Fruit fly (Drosophila melanogaster): ENCODE data around the gene Sh.

Sh gene

DNA sequence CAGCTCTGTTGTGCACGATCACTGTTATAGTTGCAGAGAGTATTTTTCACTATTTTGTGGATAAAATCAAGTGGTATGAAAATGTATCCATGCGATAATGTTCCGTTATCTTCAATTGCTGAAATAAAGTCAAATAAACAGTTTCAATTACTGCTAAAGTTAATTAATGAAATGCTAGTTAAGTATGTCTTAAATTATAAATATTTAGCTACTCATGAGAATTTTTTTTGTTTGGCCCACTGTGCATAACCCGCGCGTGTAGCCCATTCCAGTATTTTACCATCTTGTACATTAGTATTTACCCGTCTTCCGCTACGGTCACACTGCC is 22.4 kb upstream of the Sh start, which contains the start of gene Ada3 (continued):
- TF ChIP-seq PHDP (tag; optimal IDR thresholded peaks at IDR 0.05) (peak; percentile 65), Stat92E (GFP tag; optimal IDR thresholded peaks at IDR 0.05) (no peak), CG1529 (GFP tag; optimal IDR thresholded peaks at IDR 0.05) (peak; percentile 65), Deaf1 (tag; optimal IDR thresholded peaks at IDR 0.05) (peak; percentile 48), CG9932 (GFP tag; IDR thresholded peaks at IDR 0.05) (peak; percentile 85), pan (optimal IDR thresholded peaks at IDR 0.05) (no peak), pan (GFP tag; optimal IDR thresholded peaks at IDR 0.05 in 1 of 2, IDR thresholded peaks at IDR 0.05 in 1 of 2) (peak in 1 of 2 experiments; percentile 82), Dip2 (GFP tag; IDR thresholded peaks at IDR 0.05) (no peak), pum (GFP tag; optimal IDR thresholded peaks at IDR 0.05) (peak; percentile 71), Dfd (GFP tag; optimal IDR thresholded peaks at IDR 0.05) (peak in 1 of 2 experiments; percentile 23), CG7372 (GFP tag; IDR thresholded peaks at IDR 0.05) (peak; percentile 56; the same call in 1 of the 2 replicates), Ptx1 (GFP tag; IDR thresholded peaks at IDR 0.05) (peak; percentile 75), CG9817 (tag; optimal IDR thresholded peaks at IDR 0.05) (peak; percentile 77), ind (GFP tag; optimal IDR thresholded peaks at IDR 0.05) (peak; percentile 82), org-1 (GFP tag; optimal IDR thresholded peaks at IDR 0.05) (peak; percentile 53), fd3F (GFP tag; optimal IDR thresholded peaks at IDR 0.05) (peak; percentile 46), dmrt99B (tag; optimal IDR thresholded peaks at IDR 0.05) (peak; percentile 67), zfh1 (GFP tag; IDR thresholded peaks at IDR 0.05) (peak; percentile 66; the same call in 2 of the 3 replicates), CG6272 (GFP tag; IDR thresholded peaks at IDR 0.05) (peak; percentile 42), gem (tag; optimal IDR thresholded peaks at IDR 0.05) (peak; percentile 85), slbo (GFP tag; IDR thresholded peaks at IDR 0.05) (peak; percentile 76), CG9797 (GFP tag; optimal IDR thresholded peaks at IDR 0.05) (peak; percentile 74), CG17186 (GFP tag; optimal IDR thresholded peaks at IDR 0.05) (peak; percentile 90), CG4617 (GFP tag; optimal IDR thresholded peaks at IDR 0.05; ENCODE audit: borderline replicate concordance) (peak; percentile 79), CG4282 (GFP tag; optimal IDR thresholded peaks at IDR 0.05) (peak; percentile 85), CG15479 (GFP tag; optimal IDR thresholded peaks at IDR 0.05) (no peak), ase (GFP tag; IDR thresholded peaks at IDR 0.05) (0 out of 3 replicates have a peak, but pooled peaks have one; percentile 26), CG3838 (GFP tag; optimal IDR thresholded peaks at IDR 0.05) (peak; percentile 6), CG13123 (GFP tag; optimal IDR thresholded peaks at IDR 0.05) (peak; percentile 34), CG8290 (GFP tag; optimal IDR thresholded peaks at IDR 0.05) (peak; percentile 42), CG8290 (tag; optimal IDR thresholded peaks at IDR 0.05) (peak; percentile 58 to 66), Nf-YC (tag; optimal IDR thresholded peaks at IDR 0.05) (peak; percentile 68), ab (GFP tag; optimal IDR thresholded peaks at IDR 0.05) (peak; percentile 22), CG2120 (GFP tag; optimal IDR thresholded peaks at IDR 0.05) (peak; percentile 90), CkIIα-i1 (GFP tag; IDR thresholded peaks at IDR 0.05) (no peak), disco-r (GFP tag; optimal IDR thresholded peaks at IDR 0.05) (peak; percentile 27), maf-S (GFP tag; optimal IDR thresholded peaks at IDR 0.05) (peak; percentile 48), CG2116 (GFP tag; optimal IDR thresholded peaks at IDR 0.05) (peak; percentile 57), H15 (GFP tag; IDR thresholded peaks at IDR 0.05) (peak; percentile 40; the same call in 1 of the 3 replicates), CG30403 (GFP tag; optimal IDR thresholded peaks at IDR 0.05) (peak; percentile 87), Lhr (GFP tag; optimal IDR thresholded peaks at IDR 0.05) (peak; percentile 65), HLH3B (GFP tag; IDR thresholded peaks at IDR 0.05) (peak; percentile 46; the same call in 1 of the 2 replicates), grau (tag; optimal IDR thresholded peaks at IDR 0.05) (peak; percentile 82), tin (GFP tag; optimal IDR thresholded peaks at IDR 0.05) (peak; percentile 78), cg (GFP tag; optimal IDR thresholded peaks at IDR 0.05) (no peak), CG2129 (GFP tag; IDR thresholded peaks at IDR 0.05; ENCODE audit: partially characterized antibody) (no peak), p53 (GFP tag; optimal IDR thresholded peaks at IDR 0.05) (no peak), Meics (GFP tag; optimal IDR thresholded peaks at IDR 0.05) (peak; percentile 75), Taf1 (GFP tag; IDR thresholded peaks at IDR 0.05) (peak; percentile 60), otp (GFP tag; IDR thresholded peaks at IDR 0.05) (no peak; the same call in 2 of the 3 replicates), Side (GFP tag; optimal IDR thresholded peaks at IDR 0.05) (peak; percentile 68), Rfx (GFP tag; IDR thresholded peaks at IDR 0.05) (peak; percentile 79; the same call in 1 of the 2 replicates)

All from whole organism, embryonic.